Worm (Caenorhabditis elegans) whole organism, late embryonic: ENCODE results near the gene cmd-1.

Experiments used
- K09A11.1 ChIP-seq: sonication (generic microtip); optimal IDR thresholded peaks from 2 replicates; lab custom pipeline; 2017; ENCODE audit warnings: antibody characterized with exemption, mild to moderate bottlenecking, missing genetic modification characterization, missing compliant biosample characterization; ENCODE audit not compliant: insufficient read depth
- Y22D7AL.16 ChIP-seq: sonication (generic microtip); optimal IDR thresholded peaks from 2 replicates; lab custom pipeline; 2016; ENCODE audit warnings: missing genetic modification characterization, missing compliant biosample characterization
- ahr-1 ChIP-seq: sonication (generic microtip); optimal IDR thresholded peaks from 2 replicates; lab custom pipeline; 2016; ENCODE audit warnings: missing genetic modification characterization, missing compliant biosample characterization
- ama-1 ChIP-seq: fragments of 150-350 bp; optimal IDR thresholded peaks from 2 replicates; lab custom pipeline; 2014
- ceh-14 ChIP-seq: sonication (generic microtip); optimal IDR thresholded peaks from 2 replicates; lab custom pipeline; 2016; ENCODE audit warnings: missing genotype, missing genetic modification characterization, missing compliant biosample characterization
- ceh-18 ChIP-seq: sonication (generic microtip); optimal IDR thresholded peaks from 2 replicates; lab custom pipeline; 2016; ENCODE audit warnings: missing genetic modification characterization, missing compliant biosample characterization
- ceh-2 ChIP-seq: sonication (generic microtip); optimal IDR thresholded peaks from 2 replicates; lab custom pipeline; 2016; ENCODE audit warnings: missing genotype, missing genetic modification characterization, missing compliant biosample characterization
- ceh-31 ChIP-seq: sonication (generic microtip); optimal IDR thresholded peaks from 2 replicates; lab custom pipeline; 2016; ENCODE audit warnings: missing genetic modification characterization, missing compliant biosample characterization
- ceh-34 ChIP-seq: sonication (generic microtip); optimal IDR thresholded peaks from 2 replicates; lab custom pipeline; 2016; ENCODE audit warnings: mild to moderate bottlenecking, missing genetic modification characterization, missing compliant biosample characterization
- ceh-45 ChIP-seq: fragments of 200-800 bp; sonication (Bioruptor generic); IDR thresholded peaks from 2 replicates; pipeline ENCODE4 v1.3.6; 2022; ENCODE audit warnings: missing genetic modification reagents, missing genetic modification characterization, missing compliant biosample characterization
- che-1 ChIP-seq: sonication (generic microtip); optimal IDR thresholded peaks from 2 replicates; lab custom pipeline; 2016; ENCODE audit warnings: mild to moderate bottlenecking, missing genetic modification characterization, missing compliant biosample characterization
- dmd-4 ChIP-seq: sonication (generic microtip); optimal IDR thresholded peaks from 2 replicates; lab custom pipeline; 2016; ENCODE audit warnings: borderline replicate concordance, missing genetic modification characterization, missing compliant biosample characterization
- ets-4 ChIP-seq: sonication (generic microtip); optimal IDR thresholded peaks from 2 replicates; lab custom pipeline; 2016; ENCODE audit warnings: missing genetic modification characterization, missing compliant biosample characterization
- fax-1 ChIP-seq: sonication (generic microtip); optimal IDR thresholded peaks from 2 replicates; lab custom pipeline; 2016; ENCODE audit warnings: missing genotype, missing genetic modification characterization, missing compliant biosample characterization
- fkh-6 ChIP-seq: sonication (generic microtip); optimal IDR thresholded peaks from 2 replicates; lab custom pipeline; 2016; ENCODE audit warnings: missing genetic modification characterization, missing compliant biosample characterization
- hlh-13 ChIP-seq: fragments of 200-800 bp; sonication (Bioruptor generic); optimal IDR thresholded peaks from 2 replicates; lab custom pipeline; 2018; ENCODE audit warnings: mild to moderate bottlenecking, missing genetic modification characterization, missing compliant biosample characterization
- hlh-30 ChIP-seq: sonication (generic microtip); optimal IDR thresholded peaks from 2 replicates; lab custom pipeline; 2017; ENCODE audit warnings: antibody characterized with exemption, missing genetic modification characterization, missing compliant biosample characterization; ENCODE audit not compliant: insufficient read depth
- hlh-8 ChIP-seq: sonication (generic microtip); optimal IDR thresholded peaks from 2 replicates; lab custom pipeline; 2016; ENCODE audit warnings: missing genotype, missing genetic modification characterization, missing compliant biosample characterization
- madf-2 ChIP-seq: sonication (generic microtip); optimal IDR thresholded peaks from 2 replicates; lab custom pipeline; 2017; ENCODE audit warnings: missing genetic modification characterization, missing compliant biosample characterization
- mec-3 ChIP-seq: sonication (generic microtip); optimal IDR thresholded peaks from 2 replicates; lab custom pipeline; 2016; ENCODE audit warnings: borderline replicate concordance, missing genetic modification characterization, missing compliant biosample characterization
- nhr-232 ChIP-seq: sonication (generic microtip); optimal IDR thresholded peaks from 2 replicates; lab custom pipeline; 2016; ENCODE audit warnings: missing genetic modification characterization, missing compliant biosample characterization
- odd-2 ChIP-seq: sonication (generic microtip); optimal IDR thresholded peaks from 2 replicates; lab custom pipeline; 2017; ENCODE audit warnings: antibody characterized with exemption, mild to moderate bottlenecking, missing genetic modification characterization, missing compliant biosample characterization
- pat-9 ChIP-seq: fragments of 200-800 bp; sonication (Bioruptor generic); optimal IDR thresholded peaks from 2 replicates; lab custom pipeline; 2018; ENCODE audit warnings: mild to moderate bottlenecking, missing genetic modification characterization, moderate library complexity, missing compliant biosample characterization
- pha-2 ChIP-seq: sonication (generic microtip); optimal IDR thresholded peaks from 2 replicates; lab custom pipeline; 2017; ENCODE audit warnings: mild to moderate bottlenecking, missing genetic modification characterization, missing compliant biosample characterization
- ref-2 ChIP-seq: sonication (generic microtip); optimal IDR thresholded peaks from 2 replicates; lab custom pipeline; 2016; ENCODE audit warnings: missing genetic modification characterization, missing compliant biosample characterization
- rnt-1 ChIP-seq: sonication (generic microtip); optimal IDR thresholded peaks from 2 replicates; lab custom pipeline; 2016; ENCODE audit warnings: missing genetic modification characterization, missing compliant biosample characterization
- sox-2 ChIP-seq: fragments of 200-800 bp; sonication (Bioruptor generic); IDR thresholded peaks from 2 replicates; pipeline ENCODE4 v1.3.6; 2022; ENCODE audit warnings: missing genetic modification reagents, missing genetic modification characterization, missing compliant biosample characterization
- sox-4 ChIP-seq: sonication (generic microtip); optimal IDR thresholded peaks from 2 replicates; lab custom pipeline; 2017; ENCODE audit warnings: mild to moderate bottlenecking, missing genetic modification characterization, inconsistent platforms, missing compliant biosample characterization
- syd-9 ChIP-seq: sonication (generic microtip); optimal IDR thresholded peaks from 2 replicates; lab custom pipeline; 2016; ENCODE audit warnings: mild to moderate bottlenecking, missing genetic modification characterization, moderate library complexity, missing compliant biosample characterization
- tbx-2 ChIP-seq: sonication (generic microtip); optimal IDR thresholded peaks from 2 replicates; lab custom pipeline; 2016; ENCODE audit warnings: missing genetic modification characterization, missing compliant biosample characterization
- ttx-3 ChIP-seq: sonication (generic microtip); optimal IDR thresholded peaks from 2 replicates; lab custom pipeline; 2016; ENCODE audit warnings: missing genetic modification reagents, missing genetic modification characterization, missing compliant biosample characterization
- unc-3 ChIP-seq, 2 experiments: fragments of 200-800 bp in 1 of 2; sonication (Bioruptor generic) in 1 of 2; sonication (generic microtip) in 1 of 2; conservative IDR thresholded peaks in 1 of 2; optimal IDR thresholded peaks in 1 of 2; 2 replicates each; pipeline versions ENCODE4 v1.3.6 to Lab custom; 2016 to 2022; ENCODE audit warnings: missing compliant biosample characterization in 2 of 2, missing genetic modification characterization in 2 of 2, missing genetic modification reagents in 1 of 2
- unc-42 ChIP-seq: sonication (generic microtip); optimal IDR thresholded peaks from 2 replicates; lab custom pipeline; 2016; ENCODE audit warnings: missing genotype, missing genetic modification characterization, missing compliant biosample characterization
- unc-55 ChIP-seq: sonication (generic microtip); optimal IDR thresholded peaks from 2 replicates; lab custom pipeline; 2017; ENCODE audit warnings: missing biosample characterization, missing genetic modification reagents, missing genetic modification characterization
- unc-86 ChIP-seq: sonication (generic microtip); optimal IDR thresholded peaks from 2 replicates; lab custom pipeline; 2016; ENCODE audit warnings: missing genetic modification characterization, missing compliant biosample characterization
- zip-5 ChIP-seq: sonication (generic microtip); optimal IDR thresholded peaks from 2 replicates; lab custom pipeline; 2016; ENCODE audit warnings: missing genetic modification characterization, missing compliant biosample characterization

cmd-1 gene

DNA sequence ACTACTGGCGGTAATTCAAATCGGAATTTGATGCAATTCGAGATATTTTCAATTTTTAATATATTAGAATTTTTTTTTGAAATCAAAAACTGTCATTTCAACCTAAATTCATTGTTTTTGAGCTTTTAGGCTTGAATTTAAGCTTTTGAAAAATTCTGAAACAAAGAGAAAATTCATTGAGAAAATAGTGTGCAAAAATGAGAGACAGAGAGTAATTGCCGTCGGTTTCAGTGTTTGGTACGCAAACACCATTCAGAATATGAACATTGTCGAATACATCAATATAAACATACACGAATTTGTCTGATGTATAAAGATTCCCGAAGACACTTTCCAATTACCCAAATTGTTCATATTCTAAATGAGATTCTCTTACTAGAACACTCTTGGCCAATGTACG, 45.6 kb downstream of the cmd-1 start:
- TF ChIP-seq ceh-34 (tag; lab: Kevin White, UChicago) (no peak), ceh-45 (GFP tag; lab: Robert Waterston, UW) (no peak), pha-2 (tag; lab: Kevin White, UChicago) (no peak), Y22D7AL.16 (no peak), madf-2 (no peak), ets-4 (tag; lab: Kevin White, UChicago) (no peak), unc-55 (GFP tag; lab: Kevin White, UChicago) (no peak), hlh-30 (no peak), ceh-14 (tag; lab: Kevin White, UChicago) (no peak), pat-9 (no peak), ama-1 (no peak), fkh-6 (tag; lab: Kevin White, UChicago) (no peak), unc-86 (tag; lab: Kevin White, UChicago) (no peak)
- TF ChIP-seq, all 69 proteins: peak for 0

DNA sequence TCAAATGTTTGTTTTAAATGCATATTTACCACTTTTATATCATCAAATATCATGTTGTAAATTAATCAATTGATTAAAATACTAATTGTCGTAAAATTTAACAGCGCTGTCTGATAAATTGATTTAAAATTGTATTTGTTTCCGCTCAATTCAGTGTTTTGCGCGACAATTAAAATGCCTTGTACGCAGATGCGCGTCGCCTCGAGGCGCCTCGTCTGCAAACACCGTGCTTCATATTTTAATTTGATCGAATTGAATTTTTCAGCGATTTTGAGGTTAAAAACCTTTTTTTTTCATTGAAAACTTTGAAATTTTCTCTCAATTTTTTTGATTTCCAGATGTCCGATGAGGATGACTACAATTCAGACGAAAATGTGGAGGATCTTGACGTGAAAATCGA, 50.9 kb downstream of the cmd-1 start, which contains the start of gene Y50D4A.5:
Gene Y50D4A.5 (plus strand): TSS at position 337 of the 400 bp plus-strand sequence.
- TF ChIP-seq ceh-14 (tag; lab: Kevin White, UChicago) (peak; percentile 18), unc-42 (peak; percentile 78), che-1 (no peak), Y22D7AL.16 (no peak), unc-55 (GFP tag; lab: Kevin White, UChicago) (no peak), sox-2 (GFP tag; lab: Robert Waterston, UW) (no peak), fax-1 (tag; lab: Kevin White, UChicago) (no peak), hlh-8 (tag; lab: Kevin White, UChicago) (no peak), ref-2 (no peak)

DNA sequence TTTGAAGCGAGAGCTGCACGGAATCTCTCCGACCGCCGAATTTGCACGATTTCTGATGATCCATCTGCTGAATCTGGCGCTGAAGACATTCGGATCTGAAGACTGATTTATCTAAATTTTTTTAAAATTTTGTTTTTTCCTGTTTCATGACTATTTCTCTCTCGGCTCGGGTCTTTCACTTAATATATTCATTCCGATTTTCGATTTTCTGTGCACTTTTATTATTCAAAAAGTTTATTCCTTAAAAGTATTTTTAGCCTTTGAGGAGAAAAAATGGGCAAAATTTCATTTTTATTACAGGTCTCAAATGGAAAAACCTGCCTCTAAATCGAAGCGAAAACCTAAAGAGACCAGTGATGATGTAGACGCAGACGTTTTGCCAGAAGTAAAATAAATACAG, 51.5 kb downstream of the cmd-1 start, which contains the start of gene Y50D4A.1:
Gene Y50D4A.1 (plus strand): TSS at position 301 of the 400 bp plus-strand sequence.
- TF ChIP-seq rnt-1 (tag; lab: Kevin White, UChicago) (no peak), dmd-4 (no peak), ceh-31 (tag; lab: Kevin White, UChicago) (no peak), odd-2 (tag; lab: Kevin White, UChicago) (no peak), sox-2 (GFP tag; lab: Robert Waterston, UW) (no peak), che-1 (no peak), K09A11.1 (tag; lab: Kevin White, UChicago) (no peak), mec-3 (no peak), hlh-13 (no peak), ets-4 (tag; lab: Kevin White, UChicago) (no peak), zip-5 (no peak), ceh-18 (tag; lab: Kevin White, UChicago) (no peak), ceh-2 (tag; lab: Kevin White, UChicago) (no peak), ttx-3 (tag; lab: Kevin White, UChicago) (no peak), sox-4 (tag; lab: Kevin White, UChicago) (no peak), syd-9 (no peak), nhr-232 (tag; lab: Kevin White, UChicago) (no peak), unc-3 (GFP tag; conservative IDR thresholded peaks at IDR 0.05; lab: Robert Waterston, UW) (no peak), unc-3 (tag; optimal IDR thresholded peaks at IDR 0.05; lab: Kevin White, UChicago) (no peak), ahr-1 (tag; lab: Kevin White, UChicago) (no peak), tbx-2 (tag; lab: Kevin White, UChicago) (no peak)
